Fruit fly (Drosophila melanogaster): ENCODE measurements around the gene FoxP.

Gene FoxP

DNA sequence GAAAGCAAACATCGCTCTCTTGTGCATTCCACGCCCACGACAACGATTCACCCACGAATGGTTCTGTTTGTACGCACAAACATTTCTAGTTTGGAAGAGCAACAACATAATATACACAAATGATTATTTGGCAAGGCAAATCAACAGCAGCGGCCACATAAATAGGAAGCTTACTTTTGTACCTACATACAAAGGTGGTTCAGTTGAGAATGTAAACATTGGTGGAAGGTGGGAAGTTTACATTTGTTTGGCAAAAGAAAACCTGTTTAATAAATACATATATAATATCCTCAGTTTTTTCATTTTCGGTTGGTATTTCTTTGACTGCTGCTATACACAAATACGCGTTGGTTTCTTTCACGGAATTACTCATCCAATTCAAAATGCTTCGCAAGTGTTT is 28.1 kb downstream of the FoxP start (continued):
- TF ChIP-seq CG15696 (tag; optimal IDR thresholded peaks at IDR 0.05) (peak; percentile 69), CoRest (tag; optimal IDR thresholded peaks at IDR 0.05) (peak; percentile 90), bab2 (GFP tag; optimal IDR thresholded peaks at IDR 0.05) (peak; percentile 86), CG42726 (GFP tag; IDR thresholded peaks at IDR 0.05; ENCODE audit: partially characterized antibody) (no peak), CG2889 (GFP tag; IDR thresholded peaks at IDR 0.05) (no peak), Atf-2 (GFP tag; optimal IDR thresholded peaks at IDR 0.05) (peak; percentile 84), sim (GFP tag; IDR thresholded peaks at IDR 0.05) (no peak), knrl (GFP tag; IDR thresholded peaks at IDR 0.05; ENCODE audit: partially characterized antibody) (no peak), CG10565 (GFP tag; optimal IDR thresholded peaks at IDR 0.05) (peak; percentile 55), CG4328 (GFP tag; optimal IDR thresholded peaks at IDR 0.05) (peak; percentile 55), CG17328 (GFP tag; IDR thresholded peaks at IDR 0.05) (no peak), CG4820 (GFP tag; optimal IDR thresholded peaks at IDR 0.05) (peak; percentile 88), CG10431 (GFP tag; optimal IDR thresholded peaks at IDR 0.05) (peak; percentile 27), CG14441 (GFP tag; IDR thresholded peaks at IDR 0.05) (no peak), CG1233 (GFP tag; optimal IDR thresholded peaks at IDR 0.05) (peak; percentile 89), CG9932 (GFP tag; IDR thresholded peaks at IDR 0.05) (no peak), gfzf (GFP tag; optimal IDR thresholded peaks at IDR 0.05) (no peak), CG6654 (GFP tag; optimal IDR thresholded peaks at IDR 0.05) (peak; percentile 82), Hr51 (GFP tag; optimal IDR thresholded peaks at IDR 0.05) (peak; percentile 71 to 93), CG3407 (GFP tag; optimal IDR thresholded peaks at IDR 0.05) (peak; percentile 82), CG1792 (GFP tag; optimal IDR thresholded peaks at IDR 0.05) (peak; percentile 71), MBD-R2 (GFP tag; IDR thresholded peaks at IDR 0.05) (no peak), bcd (GFP tag; optimal IDR thresholded peaks at IDR 0.05) (peak; percentile 88), NC2α (GFP tag; optimal IDR thresholded peaks at IDR 0.05) (peak; percentile 72), luna (GFP tag; optimal IDR thresholded peaks at IDR 0.05) (peak; percentile 44), CG8290 (GFP tag; optimal IDR thresholded peaks at IDR 0.05) (peak; percentile 76), CG8290 (tag; optimal IDR thresholded peaks at IDR 0.05) (peak in 1 of 2 experiments; percentile 92), Awh (GFP tag; IDR thresholded peaks at IDR 0.05) (no peak), Dip3 (GFP tag; optimal IDR thresholded peaks at IDR 0.05) (peak; percentile 76), CG9876 (GFP tag; optimal IDR thresholded peaks at IDR 0.05) (peak; percentile 38), tap (tag; optimal IDR thresholded peaks at IDR 0.05) (peak; percentile 92), Elba2 (GFP tag; optimal IDR thresholded peaks at IDR 0.05) (no peak), CG32772 (GFP tag; IDR thresholded peaks at IDR 0.05) (no peak), CG13123 (GFP tag; optimal IDR thresholded peaks at IDR 0.05) (peak; percentile 73), trem (tag; optimal IDR thresholded peaks at IDR 0.05) (peak; percentile 83), Doc2 (GFP tag; IDR thresholded peaks at IDR 0.05) (no peak), Atf6 (GFP tag; IDR thresholded peaks at IDR 0.05) (no peak), CG10209 (GFP tag; optimal IDR thresholded peaks at IDR 0.05) (peak; percentile 92), croc (GFP tag; conservative IDR thresholded peaks at IDR 0.05) (peak; percentile 76), CG34422 (GFP tag; IDR thresholded peaks at IDR 0.05) (no peak), HmgZ (tag; optimal IDR thresholded peaks at IDR 0.05) (peak; percentile 86), Ssrp (tag; optimal IDR thresholded peaks at IDR 0.05) (peak; percentile 86), Ets65A (GFP tag) (peak; percentile 95), MESR4 (GFP tag; optimal IDR thresholded peaks at IDR 0.05) (peak; percentile 40), Tbp (GFP tag; optimal IDR thresholded peaks at IDR 0.05) (no peak), BtbVII (GFP tag; optimal IDR thresholded peaks at IDR 0.05) (peak; percentile 92), nerfin-1 (tag; optimal IDR thresholded peaks at IDR 0.05) (peak; percentile 77), wdn (GFP tag; IDR thresholded peaks at IDR 0.05) (no peak), cg (GFP tag; optimal IDR thresholded peaks at IDR 0.05) (peak; percentile 7), CG10274 (GFP tag; optimal IDR thresholded peaks at IDR 0.05) (peak; percentile 80), Hsf (GFP tag; optimal IDR thresholded peaks at IDR 0.05) (peak; percentile 89), Hr3 (GFP tag; optimal IDR thresholded peaks at IDR 0.05) (peak; percentile 82)
